Fruit fly (Drosophila melanogaster): ENCODE data around the gene csw.
A peak's percentile ranks its signal among the peaks of the same experiment; 100 is the strongest.

Gene csw

dm6 chrX:2050070-2050899 is 43.7 kb upstream of the csw start, which contains the start of gene moody (continued):
- TF ChIP-seq peb (GFP tag; IDR thresholded peaks at IDR 0.05) (peak; percentile 96), CG14014 (GFP tag; IDR thresholded peaks at IDR 0.05) (peak; percentile 99), CrebB (tag; optimal IDR thresholded peaks at IDR 0.05) (peak; percentile 97), CG34224 (GFP tag; IDR thresholded peaks at IDR 0.05; ENCODE audit: partially characterized antibody) (peak; percentile 52; the same call in 2 of the 3 replicates), h (optimal IDR thresholded peaks at IDR 0.05) (no peak), Neu2 (GFP tag; optimal IDR thresholded peaks at IDR 0.05; ENCODE audit: borderline replicate concordance) (peak; percentile 70), bsh (GFP tag; optimal IDR thresholded peaks at IDR 0.05) (peak; percentile 69 to 95), zen (tag; optimal IDR thresholded peaks at IDR 0.05) (peak; percentile 73), sd (tag; optimal IDR thresholded peaks at IDR 0.05) (peak; percentile 82), Blimp-1 (GFP tag; optimal IDR thresholded peaks at IDR 0.05) (peak; percentile 96), bab2 (GFP tag; optimal IDR thresholded peaks at IDR 0.05) (peak; percentile 98), E2f1 (GFP tag; IDR thresholded peaks at IDR 0.05) (peak; percentile 98), CG15479 (GFP tag; optimal IDR thresholded peaks at IDR 0.05) (peak; percentile 68), dm (GFP tag; optimal IDR thresholded peaks at IDR 0.05) (peak; percentile 94), schlank (tag; optimal IDR thresholded peaks at IDR 0.05) (peak; percentile 98), CG4707 (GFP tag; optimal IDR thresholded peaks at IDR 0.05) (peak; percentile 87), pros (GFP tag; optimal IDR thresholded peaks at IDR 0.05) (peak; percentile 59), CG17802 (tag; optimal IDR thresholded peaks at IDR 0.05) (peak; percentile 85), vfl (GFP tag; optimal IDR thresholded peaks at IDR 0.05) (peak; percentile 97), pfk (GFP tag; optimal IDR thresholded peaks at IDR 0.05) (peak; percentile 78), ken (GFP tag; IDR thresholded peaks at IDR 0.05) (peak; percentile 99), gro (GFP tag; optimal IDR thresholded peaks at IDR 0.05) (peak; percentile 98), Dad (GFP tag; optimal IDR thresholded peaks at IDR 0.05) (peak; percentile 97), Ets65A (GFP tag) (peak; percentile 99), Rfx (GFP tag; IDR thresholded peaks at IDR 0.05) (peak; percentile 100), eyg (GFP tag; optimal IDR thresholded peaks at IDR 0.05) (peak; percentile 96), H2.0 (GFP tag; IDR thresholded peaks at IDR 0.05) (peak; percentile 99), CG8388 (GFP tag; optimal IDR thresholded peaks at IDR 0.05) (peak; percentile 86), CG4617 (GFP tag; optimal IDR thresholded peaks at IDR 0.05; ENCODE audit: borderline replicate concordance) (peak; percentile 97), CG10274 (GFP tag; optimal IDR thresholded peaks at IDR 0.05) (peak; percentile 92), salm (tag; optimal IDR thresholded peaks at IDR 0.05) (peak; percentile 91), mam (GFP tag; optimal IDR thresholded peaks at IDR 0.05) (peak; percentile 99), B-H2 (GFP tag; optimal IDR thresholded peaks at IDR 0.05) (peak; percentile 99), wek (GFP tag; optimal IDR thresholded peaks at IDR 0.05) (peak; percentile 92), stc (GFP tag; IDR thresholded peaks at IDR 0.05) (peak; percentile 95), CG2202 (tag; optimal IDR thresholded peaks at IDR 0.05) (peak; percentile 84), disco-r (GFP tag; optimal IDR thresholded peaks at IDR 0.05) (peak; percentile 93), CG34376 (GFP tag; optimal IDR thresholded peaks at IDR 0.05) (peak; percentile 99), tx (GFP tag; optimal IDR thresholded peaks at IDR 0.05) (peak; percentile 98), Drgx (GFP tag; IDR thresholded peaks at IDR 0.05) (peak; percentile 99), Lpt (GFP tag; optimal IDR thresholded peaks at IDR 0.05) (no peak), CG7745 (tag; optimal IDR thresholded peaks at IDR 0.05) (peak; percentile 41), CG6689 (GFP tag; IDR thresholded peaks at IDR 0.05) (peak; percentile 95), jigr1 (GFP tag; IDR thresholded peaks at IDR 0.05) (peak; percentile 92), CG1603 (tag; optimal IDR thresholded peaks at IDR 0.05) (peak; percentile 98), CG15601 (tag; optimal IDR thresholded peaks at IDR 0.05) (peak; percentile 93), CG11398 (GFP tag; optimal IDR thresholded peaks at IDR 0.05) (peak; percentile 96), ab (GFP tag; optimal IDR thresholded peaks at IDR 0.05) (peak; percentile 89), CG1233 (GFP tag; optimal IDR thresholded peaks at IDR 0.05) (peak; percentile 94)

Data from whole organism, embryonic.